Fruit fly (Drosophila melanogaster) whole organism, embryonic: Measurements from ENCODE around the gene CG31627.
A peak's percentile ranks its signal among the peaks of the same experiment; 100 is the strongest.

Experiments used
- Aef1 ChIP-seq: fragments of 200-800 bp; sonication (Bioruptor generic); IDR thresholded peaks from 3 replicates; pipeline ENCODE4 v1.3.6; 2022; ENCODE audit warnings: missing biosample characterization, missing genetic modification characterization
- Atf-2 ChIP-seq: fragments of 200-800 bp; sonication (Bioruptor generic); optimal IDR thresholded peaks from 2 replicates; lab custom pipeline; 2016; ENCODE audit warnings: missing biosample characterization, missing genetic modification characterization
- BEAF-32 ChIP-seq: fragments of 200-800 bp; sonication (Bioruptor generic); optimal IDR thresholded peaks from 3 replicates; lab custom pipeline; 2017; ENCODE audit warnings: missing biosample characterization, missing genetic modification characterization, mild to moderate bottlenecking, moderate library complexity, missing genetic modification reagents
- BtbVII ChIP-seq: fragments of 200-800 bp; sonication (Bioruptor generic); optimal IDR thresholded peaks from 3 replicates; lab custom pipeline; 2017; ENCODE audit warnings: missing biosample characterization, mild to moderate bottlenecking, missing genetic modification characterization
- CG12071 ChIP-seq: fragments of 200-800 bp; sonication (Bioruptor generic); optimal IDR thresholded peaks from 3 replicates; lab custom pipeline; 2018; ENCODE audit warnings: missing biosample characterization, mild to moderate bottlenecking, missing genetic modification characterization
- CG15479 ChIP-seq: fragments of 200-800 bp; sonication (Bioruptor generic); optimal IDR thresholded peaks from 3 replicates; lab custom pipeline; 2019; ENCODE audit warnings: missing biosample characterization, mild to moderate bottlenecking, missing genetic modification characterization, moderate library complexity
- CG15601 ChIP-seq: fragments of 200-800 bp; sonication (Bioruptor generic); optimal IDR thresholded peaks from 3 replicates; lab custom pipeline; 2019; ENCODE audit warnings: missing biosample characterization, mild to moderate bottlenecking, missing genetic modification characterization, moderate library complexity
- CG15696 ChIP-seq: fragments of 200-800 bp; sonication (Bioruptor generic); optimal IDR thresholded peaks from 2 replicates; lab custom pipeline; 2019; ENCODE audit warnings: missing biosample characterization, mild to moderate bottlenecking, missing genetic modification characterization, moderate library complexity
- CG16779 ChIP-seq: fragments of 200-800 bp; sonication (Bioruptor generic); IDR thresholded peaks from 2 replicates; pipeline ENCODE4 v1.3.6; 2022; ENCODE audit warnings: missing biosample characterization, missing genetic modification characterization
- CG16815 ChIP-seq: fragments of 200-800 bp; sonication (Bioruptor generic); optimal IDR thresholded peaks from 3 replicates; lab custom pipeline; 2017; ENCODE audit warnings: missing biosample characterization, mild to moderate bottlenecking, missing genetic modification characterization
- CG17359 ChIP-seq: fragments of 200-800 bp; sonication (Bioruptor generic); optimal IDR thresholded peaks from 3 replicates; lab custom pipeline; 2018; ENCODE audit warnings: missing biosample characterization, mild to moderate bottlenecking, missing genetic modification characterization, moderate library complexity
- CG17912 ChIP-seq: fragments of 200-800 bp; sonication (Bioruptor generic); optimal IDR thresholded peaks from 2 replicates; lab custom pipeline; 2018; ENCODE audit warnings: missing biosample characterization, mild to moderate bottlenecking, missing genetic modification characterization
- CG34376 ChIP-seq: fragments of 200-800 bp; sonication (Bioruptor generic); optimal IDR thresholded peaks from 2 replicates; lab custom pipeline; 2018; ENCODE audit warnings: missing biosample characterization, mild to moderate bottlenecking, missing genetic modification characterization
- CG4328 ChIP-seq: fragments of 200-800 bp; sonication (Bioruptor generic); optimal IDR thresholded peaks from 3 replicates; lab custom pipeline; 2017; ENCODE audit warnings: missing biosample characterization, missing genetic modification reagents, missing genetic modification characterization
- CG5953 ChIP-seq: fragments of 200-800 bp; sonication (Bioruptor generic); IDR thresholded peaks from 2 replicates; pipeline ENCODE4 v1.3.6; 2022; ENCODE audit warnings: missing biosample characterization, missing genetic modification characterization
- CG6175 ChIP-seq: fragments of 200-800 bp; sonication (Bioruptor generic); IDR thresholded peaks from 3 replicates; pipeline ENCODE4 v1.3.6; 2022; ENCODE audit warnings: missing biosample characterization, missing genetic modification characterization
- CG6683 ChIP-seq: fragments of 200-800 bp; sonication (Bioruptor generic); optimal IDR thresholded peaks from 2 replicates; lab custom pipeline; 2017; ENCODE audit warnings: missing biosample characterization, mild to moderate bottlenecking, missing genetic modification characterization, missing genetic modification reagents
- CG6765 ChIP-seq: fragments of 200-800 bp; sonication (Bioruptor generic); optimal IDR thresholded peaks from 3 replicates; lab custom pipeline; 2017; ENCODE audit warnings: missing biosample characterization, mild to moderate bottlenecking, missing genetic modification characterization
- CG8478 ChIP-seq: fragments of >200 bp; optimal IDR thresholded peaks from 2 replicates; lab custom pipeline; 2018
- CG8924 ChIP-seq: fragments of 200-800 bp; optimal IDR thresholded peaks from 3 replicates; lab custom pipeline; 2019; ENCODE audit warnings: missing biosample characterization, mild to moderate bottlenecking, missing genetic modification characterization, moderate library complexity
- CG8944 ChIP-seq: fragments of 200-800 bp; sonication (Bioruptor generic); optimal IDR thresholded peaks from 3 replicates; lab custom pipeline; 2016; ENCODE audit warnings: missing biosample characterization, missing genetic modification characterization
- Drgx ChIP-seq: fragments of 200-800 bp; sonication (Bioruptor generic); IDR thresholded peaks from 2 replicates; pipeline ENCODE4 v1.3.6; 2022; ENCODE audit warnings: missing biosample characterization, missing genetic modification characterization
- Elba2 ChIP-seq: fragments of 200-800 bp; sonication (Bioruptor generic); optimal IDR thresholded peaks from 3 replicates; lab custom pipeline; 2016; ENCODE audit warnings: missing biosample characterization, missing genetic modification characterization
- NC2α ChIP-seq: fragments of 200-800 bp; sonication (Bioruptor generic); optimal IDR thresholded peaks from 2 replicates; lab custom pipeline; 2016; ENCODE audit warnings: missing biosample characterization, missing genetic modification characterization
- Nf-YA ChIP-seq: fragments of 200-800 bp; sonication (Bioruptor generic); IDR thresholded peaks from 2 replicates; pipeline ENCODE4 v1.3.6; 2022; ENCODE audit warnings: missing biosample characterization, missing genetic modification characterization
- Nf-YB ChIP-seq: fragments of 200-800 bp; sonication (Bioruptor generic); optimal IDR thresholded peaks from 3 replicates; lab custom pipeline; 2019; ENCODE audit warnings: missing biosample characterization, mild to moderate bottlenecking, missing genetic modification characterization, moderate library complexity
- Spps ChIP-seq: fragments of 200-800 bp; sonication (Bioruptor generic); optimal IDR thresholded peaks from 2 replicates; lab custom pipeline; 2018; ENCODE audit warnings: missing biosample characterization, mild to moderate bottlenecking, missing genetic modification characterization
- ash1 ChIP-seq: fragments of 200-800 bp; sonication (Bioruptor generic); optimal IDR thresholded peaks from 2 replicates; lab custom pipeline; 2018; ENCODE audit warnings: missing biosample characterization, mild to moderate bottlenecking, missing genetic modification characterization
- bab2 ChIP-seq: fragments of 200-800 bp; sonication (Bioruptor generic); optimal IDR thresholded peaks from 2 replicates; lab custom pipeline; 2016; ENCODE audit warnings: missing biosample characterization, missing genetic modification characterization
- crp ChIP-seq, 2 experiments: fragments of 200-800 bp; sonication (Bioruptor generic); optimal IDR thresholded peaks; 2 replicates in 1 of 2; 3 replicates in 1 of 2; lab custom pipeline; 2017; ENCODE audit warnings: missing biosample characterization in 2 of 2, missing genetic modification characterization in 2 of 2, mild to moderate bottlenecking in 1 of 2, moderate library complexity in 1 of 2
- dmrt99B ChIP-seq: fragments of 200-800 bp; sonication (Bioruptor generic); optimal IDR thresholded peaks from 2 replicates; lab custom pipeline; 2018; ENCODE audit warnings: missing biosample characterization, mild to moderate bottlenecking, missing genetic modification characterization, moderate library complexity
- dpn ChIP-seq, 2 experiments: fragments of 200-800 bp; sonication (Bioruptor generic); optimal IDR thresholded peaks; 3 replicates each; lab custom pipeline; 2016; ENCODE audit warnings: missing biosample characterization in 2 of 2, missing genetic modification characterization in 2 of 2
- gce ChIP-seq: fragments of 200-800 bp; sonication (Bioruptor generic); IDR thresholded peaks from 3 replicates; pipeline ENCODE4 v1.3.6; 2022; ENCODE audit warnings: missing biosample characterization, missing genetic modification characterization
- gem ChIP-seq: fragments of 200-800 bp; sonication (Bioruptor generic); optimal IDR thresholded peaks from 2 replicates; lab custom pipeline; 2019; ENCODE audit warnings: missing biosample characterization, mild to moderate bottlenecking, missing genetic modification characterization, moderate library complexity
- grn ChIP-seq: fragments of 200-800 bp; sonication (Bioruptor generic); optimal IDR thresholded peaks from 3 replicates; lab custom pipeline; 2017; ENCODE audit warnings: missing biosample characterization, missing genetic modification characterization
- hbn ChIP-seq: fragments of 200-800 bp; sonication (Bioruptor generic); IDR thresholded peaks from 2 replicates; pipeline ENCODE4 v1.3.6; 2022; ENCODE audit warnings: missing biosample characterization, missing genetic modification characterization; ENCODE audit not compliant: partially characterized antibody
- hkb ChIP-seq, 2 experiments: fragments of 200-800 bp in 1 of 2; fragments of >200 bp in 1 of 2; sonication (Bioruptor generic) in 1 of 2; IDR thresholded peaks in 1 of 2; optimal IDR thresholded peaks in 1 of 2; 2 replicates each; pipeline versions ENCODE4 v1.3.6 to Lab custom; 2017 to 2022; ENCODE audit warnings: missing biosample characterization in 1 of 2, missing genetic modification characterization in 1 of 2
- jumu ChIP-seq: fragments of 200-800 bp; sonication (Bioruptor generic); optimal IDR thresholded peaks from 3 replicates; lab custom pipeline; 2016; ENCODE audit warnings: missing biosample characterization, missing genetic modification characterization
- knrl ChIP-seq: fragments of 200-800 bp; sonication (Bioruptor generic); IDR thresholded peaks from 3 replicates; pipeline ENCODE4 v1.3.6; 2022; ENCODE audit warnings: missing biosample characterization, missing genetic modification characterization; ENCODE audit not compliant: partially characterized antibody
- lola ChIP-seq, 3 experiments: fragments of >200 bp in 2 of 3; fragments of 200-800 bp in 1 of 3; sonication (Bioruptor generic) in 1 of 3; optimal IDR thresholded peaks; 2 replicates each; lab custom pipeline; 2017 to 2019; ENCODE audit warnings: missing biosample characterization in 3 of 3, missing genetic modification characterization in 3 of 3, mild to moderate bottlenecking in 1 of 3, moderate library complexity in 1 of 3
- seq ChIP-seq: fragments of 200-800 bp; sonication (Bioruptor generic); IDR thresholded peaks from 2 replicates; pipeline ENCODE4 v1.3.6; 2022; ENCODE audit warnings: missing biosample characterization, missing genetic modification characterization
- slbo ChIP-seq: fragments of 200-800 bp; sonication (Bioruptor generic); IDR thresholded peaks from 2 replicates; pipeline ENCODE4 v1.3.6; 2022; ENCODE audit warnings: missing biosample characterization, missing genetic modification characterization
- slou ChIP-seq: fragments of 200-800 bp; sonication (Bioruptor generic); optimal IDR thresholded peaks from 3 replicates; lab custom pipeline; 2016; ENCODE audit warnings: missing biosample characterization, missing genetic modification characterization
- stwl ChIP-seq: fragments of 200-800 bp; sonication (Bioruptor generic); optimal IDR thresholded peaks from 3 replicates; lab custom pipeline; 2018; ENCODE audit warnings: missing biosample characterization, mild to moderate bottlenecking, missing genetic modification characterization, moderate library complexity
- sug ChIP-seq: fragments of 200-800 bp; optimal IDR thresholded peaks from 2 replicates; lab custom pipeline; 2019; ENCODE audit warnings: missing biosample characterization, mild to moderate bottlenecking, missing genetic modification characterization, moderate library complexity
- tup ChIP-seq: fragments of 200-800 bp; sonication (Bioruptor generic); optimal IDR thresholded peaks from 2 replicates; lab custom pipeline; 2016; ENCODE audit warnings: missing biosample characterization, mild to moderate bottlenecking, missing genetic modification characterization, moderate library complexity
- unc-4 ChIP-seq: fragments of 200-800 bp; sonication (Bioruptor generic); IDR thresholded peaks from 2 replicates; pipeline ENCODE4 v1.3.6; 2022; ENCODE audit warnings: missing biosample characterization, missing genetic modification characterization; ENCODE audit not compliant: partially characterized antibody
- vfl ChIP-seq: fragments of 200-800 bp; sonication (Bioruptor generic); optimal IDR thresholded peaks from 2 replicates; lab custom pipeline; 2016; ENCODE audit warnings: missing biosample characterization, missing genetic modification characterization

CG31627 gene

dm6 chr2L:21156156-21157040 lies 16.6 kb upstream of the CG31627 start, which contains the start of the genes Mpp6 and E2f2 (continued):
- TF ChIP-seq hkb (optimal IDR thresholded peaks at IDR 0.05; lab: Kevin White, UChicago) (no peak), hkb (GFP tag; IDR thresholded peaks at IDR 0.05; lab: Robert Waterston, UW) (no peak), Nf-YB (GFP tag; lab: Kevin White, UChicago) (no peak), CG15479 (GFP tag; lab: Kevin White, UChicago) (no peak), CG16815 (GFP tag; lab: Kevin White, UChicago) (no peak), tup (no peak), CG12071 (no peak), Spps (no peak), bab2 (GFP tag; lab: Kevin White, UChicago) (peak; percentile 18), CG17912 (GFP tag; lab: Kevin White, UChicago) (no peak), CG17359 (tag; lab: Kevin White, UChicago) (peak; percentile 4), CG34376 (GFP tag; lab: Kevin White, UChicago) (peak; percentile 6), dpn (GFP tag; optimal IDR thresholded peaks at IDR 0.05; lab: Kevin White, UChicago) (peak; percentile 27 to 45), Drgx (GFP tag; lab: Robert Waterston, UW) (no peak), CG6683 (GFP tag; lab: Kevin White, UChicago) (no peak), Aef1 (peak; percentile 25; the same call in 1 of the 3 replicates), Atf-2 (GFP tag; lab: Kevin White, UChicago) (no peak), gem (tag; lab: Kevin White, UChicago) (no peak), unc-4 (peak; percentile 79), CG6175 (GFP tag; lab: Robert Waterston, UW) (no peak), lola (GFP tag; optimal IDR thresholded peaks at IDR 0.05; lab: Kevin White, UChicago) (no peak), stwl (tag; lab: Kevin White, UChicago) (peak; percentile 46), CG6765 (GFP tag; lab: Kevin White, UChicago) (no peak), slbo (GFP tag; lab: Robert Waterston, UW) (peak; percentile 83), CG8478 (lab: Kevin White, UChicago) (no peak), BtbVII (GFP tag; lab: Kevin White, UChicago) (no peak), gce (GFP tag; lab: Robert Waterston, UW) (no peak), dmrt99B (no peak), CG8944 (GFP tag; lab: Kevin White, UChicago) (no peak), CG16779 (GFP tag; lab: Robert Waterston, UW) (peak; percentile 60; the same call in 1 of the 2 replicates), CG4328 (GFP tag; lab: Kevin White, UChicago) (no peak), CG15696 (tag; lab: Kevin White, UChicago) (no peak), CG15601 (no peak), Nf-YA (GFP tag; lab: Robert Waterston, UW) (no peak), sug (tag; lab: Kevin White, UChicago) (peak; percentile 26), knrl (GFP tag; lab: Robert Waterston, UW) (peak; percentile 84), CG8924 (tag; lab: Kevin White, UChicago) (peak; percentile 13), NC2α (GFP tag; lab: Kevin White, UChicago) (no peak), vfl (GFP tag; lab: Kevin White, UChicago) (peak; percentile 4), jumu (GFP tag; lab: Kevin White, UChicago) (no peak), slou (GFP tag; lab: Kevin White, UChicago) (no peak), crp (GFP tag; optimal IDR thresholded peaks at IDR 0.05; lab: Kevin White, UChicago) (peak in 1 of 2 experiments; percentile 24), CG5953 (GFP tag; lab: Robert Waterston, UW) (no peak), BEAF-32 (GFP tag; lab: Kevin White, UChicago) (peak; percentile 86), hbn (peak; percentile 87), grn (GFP tag; lab: Kevin White, UChicago) (no peak), ash1 (GFP tag; lab: Kevin White, UChicago) (no peak), Elba2 (GFP tag; lab: Kevin White, UChicago) (no peak), seq (GFP tag; lab: Robert Waterston, UW) (0 out of 2 replicates have a peak, but pooled peaks have one; percentile 25)
